Worm (Caenorhabditis elegans): ENCODE results near the gene alh-10.
A peak's percentile ranks its signal among the peaks of the same experiment; 100 is the strongest.

The alh-10 gene

ce11 chrX:7126348-7126747 is 17.1 kb downstream of the alh-10 start, which contains the start of gene ist-1:
Gene ist-1 (plus strand): TSS chrX:7126648.
- TF ChIP-seq alr-1 (tag; optimal IDR thresholded peaks at IDR 0.05) (no peak), unc-62 (GFP tag; optimal IDR thresholded peaks at IDR 0.05) (no peak), ztf-1 (GFP tag; conservative IDR thresholded peaks at IDR 0.05) (no peak), R02D3.7 (tag; optimal IDR thresholded peaks at IDR 0.05) (no peak), blmp-1 (tag; optimal IDR thresholded peaks at IDR 0.05; ENCODE audit: insufficient read depth) (no peak), nhr-12 (tag; optimal IDR thresholded peaks at IDR 0.05) (no peak), nhr-129 (tag; optimal IDR thresholded peaks at IDR 0.05) (no peak), lin-13 (GFP tag; optimal IDR thresholded peaks at IDR 0.05) (no peak), sem-4 (tag; optimal IDR thresholded peaks at IDR 0.05) (no peak), ceh-16 (tag; optimal IDR thresholded peaks at IDR 0.05) (no peak), peb-1 (tag; optimal IDR thresholded peaks at IDR 0.05) (no peak), ZK546.5 (tag; optimal IDR thresholded peaks at IDR 0.05) (no peak), ceh-82 (tag; optimal IDR thresholded peaks at IDR 0.05) (no peak), Y55F3AM.14 (GFP tag; optimal IDR thresholded peaks at IDR 0.05) (no peak), elt-1 (tag; optimal IDR thresholded peaks at IDR 0.05) (no peak), mbf-1 (tag; optimal IDR thresholded peaks at IDR 0.05) (no peak), sma-9 (GFP tag; optimal IDR thresholded peaks at IDR 0.05) (no peak), sma-9 (tag; optimal IDR thresholded peaks at IDR 0.05) (no peak), mab-5 (tag; optimal IDR thresholded peaks at IDR 0.05) (no peak), ztf-4 (tag; optimal IDR thresholded peaks at IDR 0.05) (no peak)

- TF ChIP-seq dmd-4 (tag; optimal IDR thresholded peaks at IDR 0.05) (no peak), fos-1 (tag; optimal IDR thresholded peaks at IDR 0.05) (peak; percentile 62)
These were observed 18.3 kb downstream of the alh-10 start for ce11 chrX:7125178-7125577.

- TF ChIP-seq fos-1 (tag; optimal IDR thresholded peaks at IDR 0.05) (peak; percentile 67), lin-39 (tag; optimal IDR thresholded peaks at IDR 0.05) (no peak), crh-2 (tag; optimal IDR thresholded peaks at IDR 0.05) (peak; percentile 9), nhr-237 (tag; optimal IDR thresholded peaks at IDR 0.05) (no peak), skn-1 (tag; optimal IDR thresholded peaks at IDR 0.05) (peak; percentile 3), elt-3 (tag; optimal IDR thresholded peaks at IDR 0.05) (no peak), lsy-2 (tag; optimal IDR thresholded peaks at IDR 0.05) (no peak), alr-1 (tag; optimal IDR thresholded peaks at IDR 0.05) (no peak)
These were observed 19.4 kb downstream of the alh-10 start for ce11 chrX:7124044-7124443.

- TF ChIP-seq Y55F3AM.14 (GFP tag; optimal IDR thresholded peaks at IDR 0.05): no peak
These were observed 20.8 kb downstream of the alh-10 start for ce11 chrX:7122655-7123054.

ce11 chrX:7116896-7117295 is 26.5 kb downstream of the alh-10 start, which contains the start of gene hen-1:
Gene hen-1 (minus strand): TSS chrX:7116996.
- no peak for TF ChIP-seq nhr-10 (tag; optimal IDR thresholded peaks at IDR 0.05)
- no peak for TF ChIP-seq ztf-11 (tag; optimal IDR thresholded peaks at IDR 0.05)
- TF ChIP-seq unc-39 (tag; optimal IDR thresholded peaks at IDR 0.05): no peak
- TF ChIP-seq nhr-25 (tag; optimal IDR thresholded peaks at IDR 0.05): no peak
- TF ChIP-seq nhr-21 (tag; optimal IDR thresholded peaks at IDR 0.05): no peak
- TF ChIP-seq blmp-1 (tag; optimal IDR thresholded peaks at IDR 0.05; ENCODE audit: insufficient read depth): no peak

- TF ChIP-seq skn-1 (tag; optimal IDR thresholded peaks at IDR 0.05): no peak
- TF ChIP-seq nhr-12 (tag; optimal IDR thresholded peaks at IDR 0.05): no peak
- TF ChIP-seq Y55F3AM.14 (GFP tag; optimal IDR thresholded peaks at IDR 0.05): no peak
- TF ChIP-seq snpc-4 (tag; optimal IDR thresholded peaks at IDR 0.05): no peak
- no peak for TF ChIP-seq lin-39 (tag; optimal IDR thresholded peaks at IDR 0.05)
- no peak for TF ChIP-seq ztf-1 (GFP tag; conservative IDR thresholded peaks at IDR 0.05)
- no peak for TF ChIP-seq blmp-1 (tag; optimal IDR thresholded peaks at IDR 0.05; ENCODE audit: insufficient read depth)
- no peak for TF ChIP-seq unc-39 (tag; optimal IDR thresholded peaks at IDR 0.05)
- no peak for TF ChIP-seq sma-9 (GFP tag; optimal IDR thresholded peaks at IDR 0.05)
- no peak for TF ChIP-seq sma-9 (tag; optimal IDR thresholded peaks at IDR 0.05)
- TF ChIP-seq unc-62 (GFP tag; optimal IDR thresholded peaks at IDR 0.05): no peak
- TF ChIP-seq sma-3 (GFP tag; optimal IDR thresholded peaks at IDR 0.05): no peak
These were observed 30.9 kb downstream of the alh-10 start, which contains the start of gene C36B7.1 for ce11 chrX:7112589-7112988. Gene C36B7.1 (plus strand): TSS chrX:7112889.
